Worm (Caenorhabditis elegans) whole organism, L4/young adult: ENCODE results near the gene lact-3.

Source experiments
- dao-5 ChIP-seq: sonication (generic microtip); optimal IDR thresholded peaks from 2 replicates; lab custom pipeline; 2016; ENCODE audit warnings: missing genotype, missing genetic modification characterization, moderate library complexity, missing compliant biosample characterization
- him-1 ChIP-seq: sonication (generic microtip); optimal IDR thresholded peaks from 2 replicates; lab custom pipeline; 2016; ENCODE audit warnings: missing genotype, missing genetic modification reagents, missing genetic modification characterization, missing compliant biosample characterization

DNA sequence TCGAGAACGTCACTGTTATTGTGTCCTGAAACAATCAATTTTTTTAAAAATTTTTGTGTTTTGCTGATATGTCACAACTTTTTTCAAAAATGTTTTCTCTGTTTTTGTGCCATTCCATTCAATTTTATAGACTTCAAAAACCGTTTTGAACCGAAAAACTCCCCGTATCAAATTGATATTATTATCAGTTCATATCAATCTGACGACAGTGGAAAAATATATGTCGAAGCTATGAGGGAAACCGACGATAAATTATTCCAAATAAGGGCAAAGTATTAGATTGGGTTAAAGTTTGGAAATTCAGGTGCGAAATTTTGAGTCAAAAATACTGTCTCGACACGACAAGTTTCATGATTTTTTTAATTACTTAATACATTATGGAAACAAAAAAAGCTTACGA lies 1.1 kb downstream of the lact-3 start:
- no peak for TF ChIP-seq dao-5 (tag; lab: Kevin White, UChicago)
- no peak for TF ChIP-seq him-1 (tag; lab: Kevin White, UChicago)
